Worm (Caenorhabditis elegans): Measurements from ENCODE around the gene ser-6.

DNA sequence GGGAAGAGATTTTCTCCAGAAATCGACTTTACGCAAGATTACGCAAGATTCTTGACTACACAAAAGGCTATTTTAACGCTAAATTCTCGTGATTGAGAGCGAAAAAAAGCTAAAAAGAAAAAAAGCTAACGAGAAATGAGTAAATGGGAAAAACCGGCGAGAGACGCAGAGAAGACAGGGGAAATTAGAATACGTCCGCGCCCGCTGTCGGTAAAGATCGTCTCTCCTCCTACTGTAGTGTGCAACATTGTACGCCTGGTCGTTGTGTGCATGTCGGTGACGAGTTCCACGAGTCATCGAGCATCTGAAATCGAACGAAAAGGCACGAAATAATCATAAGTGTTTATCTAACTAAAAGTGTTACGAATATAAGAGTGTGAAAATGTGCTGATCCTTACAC is 45.4 kb upstream of the ser-6 start:
- TF ChIP-seq fkh-10 (GFP tag; optimal IDR thresholded peaks at IDR 0.05) (no peak), sdc-2 (tag; optimal IDR thresholded peaks at IDR 0.05) (no peak), elt-2 (tag; optimal IDR thresholded peaks at IDR 0.05) (no peak), pag-3 (tag; optimal IDR thresholded peaks at IDR 0.05; ENCODE audit: borderline replicate concordance) (no peak), hlh-15 (tag; optimal IDR thresholded peaks at IDR 0.05) (no peak), lim-6 (tag; optimal IDR thresholded peaks at IDR 0.05) (no peak), ceh-30 (tag; optimal IDR thresholded peaks at IDR 0.05) (no peak), pha-2 (tag; optimal IDR thresholded peaks at IDR 0.05) (no peak), ama-1 (optimal IDR thresholded peaks at IDR 0.05) (no peak), ceh-9 (tag; optimal IDR thresholded peaks at IDR 0.05) (no peak), nhr-11 (tag; optimal IDR thresholded peaks at IDR 0.05) (no peak), pha-4 (tag; optimal IDR thresholded peaks at IDR 0.05) (no peak)

Data from whole organism, late embryonic.